Fruit fly (Drosophila melanogaster): ENCODE results near the gene CG18599.

Gene CG18599

dm6 chr3R:18274328-18275098 is 6.9 kb downstream of the CG18599 start, which contains the start of the genes Vps39 and eIF1A (continued):
- no peak for TF ChIP-seq h (optimal IDR thresholded peaks at IDR 0.05)
- TF ChIP-seq CG12299 (tag; optimal IDR thresholded peaks at IDR 0.05) = no peak
- peak; percentile 82; the same call in 2 of the 3 replicates for TF ChIP-seq hb (GFP tag; IDR thresholded peaks at IDR 0.05; ENCODE audit: partially characterized antibody)
- TF ChIP-seq jumu (GFP tag; optimal IDR thresholded peaks at IDR 0.05) = no peak
- peak; percentile 86 for TF ChIP-seq inv (GFP tag; IDR thresholded peaks at IDR 0.05; ENCODE audit: partially characterized antibody)
- peak; percentile 38 for TF ChIP-seq Meics (GFP tag; optimal IDR thresholded peaks at IDR 0.05)
- no peak for TF ChIP-seq Nf-YB (GFP tag; optimal IDR thresholded peaks at IDR 0.05)
- TF ChIP-seq CG6272 (GFP tag; IDR thresholded peaks at IDR 0.05) = peak; percentile 36; the same call in 1 of the 2 replicates
- no peak for TF ChIP-seq CG15601 (tag; optimal IDR thresholded peaks at IDR 0.05)
- TF ChIP-seq CG16815 (GFP tag; optimal IDR thresholded peaks at IDR 0.05) = no peak
- TF ChIP-seq CG32767 (GFP tag; IDR thresholded peaks at IDR 0.05) = 0 out of 2 replicates have a peak, but pooled peaks have one; percentile 9
- peak; percentile 60; the same call in 1 of the 4 replicates for TF ChIP-seq chinmo (GFP tag; IDR thresholded peaks at IDR 0.05; ENCODE audit: partially characterized antibody)
- TF ChIP-seq nmo (GFP tag; optimal IDR thresholded peaks at IDR 0.05) = peak; percentile 64
- TF ChIP-seq CG10654 (GFP tag; optimal IDR thresholded peaks at IDR 0.05) = no peak
- TF ChIP-seq CG13894 (tag; optimal IDR thresholded peaks at IDR 0.05) = no peak
- TF ChIP-seq fu2 (GFP tag; optimal IDR thresholded peaks at IDR 0.05) = no peak
- TF ChIP-seq pum (GFP tag; optimal IDR thresholded peaks at IDR 0.05) = peak; percentile 32
- TF ChIP-seq CoRest (tag; optimal IDR thresholded peaks at IDR 0.05) = peak; percentile 51
- peak; percentile 73 for TF ChIP-seq CG12659 (GFP tag; optimal IDR thresholded peaks at IDR 0.05)
- TF ChIP-seq sens (GFP tag) = peak; percentile 94
- no peak for TF ChIP-seq hkb (optimal IDR thresholded peaks at IDR 0.05)
- no peak for TF ChIP-seq hkb (GFP tag; IDR thresholded peaks at IDR 0.05)
- TF ChIP-seq row (GFP tag; IDR thresholded peaks at IDR 0.05) = peak; percentile 81
- TF ChIP-seq zfh2 (GFP tag; optimal IDR thresholded peaks at IDR 0.05) = peak; percentile 15
- TF ChIP-seq Nf-YA (GFP tag; IDR thresholded peaks at IDR 0.05) = no peak
- TF ChIP-seq CG34224 (GFP tag; IDR thresholded peaks at IDR 0.05; ENCODE audit: partially characterized antibody) = peak; percentile 93
- peak; percentile 31 for TF ChIP-seq tin (GFP tag; optimal IDR thresholded peaks at IDR 0.05)
- no peak for TF ChIP-seq crc (GFP tag; optimal IDR thresholded peaks at IDR 0.05)
- no peak for TF ChIP-seq Blimp-1 (GFP tag; optimal IDR thresholded peaks at IDR 0.05)
- TF ChIP-seq vvl (GFP tag; IDR thresholded peaks at IDR 0.05) = no peak
- peak; percentile 44 for TF ChIP-seq CG13123 (GFP tag; optimal IDR thresholded peaks at IDR 0.05)
- TF ChIP-seq Doc3 (GFP tag; IDR thresholded peaks at IDR 0.05; ENCODE audit: partially characterized antibody) = peak; percentile 84
- TF ChIP-seq Dref (GFP tag; IDR thresholded peaks at IDR 0.05) = peak; percentile 83
- TF ChIP-seq Atf6 (GFP tag; IDR thresholded peaks at IDR 0.05) = no peak
- TF ChIP-seq insv (GFP tag; optimal IDR thresholded peaks at IDR 0.05) = no peak
- no peak for TF ChIP-seq CG12942 (GFP tag; optimal IDR thresholded peaks at IDR 0.05)
- TF ChIP-seq tna (GFP tag; IDR thresholded peaks at IDR 0.05; ENCODE audit: partially characterized antibody) = peak; percentile 83
- peak; percentile 74; the same call in 2 of the 3 replicates for TF ChIP-seq CG6791 (GFP tag; IDR thresholded peaks at IDR 0.05; ENCODE audit: partially characterized antibody)
- TF ChIP-seq p53 (GFP tag; optimal IDR thresholded peaks at IDR 0.05) = peak; percentile 28
- TF ChIP-seq CG8388 (GFP tag; optimal IDR thresholded peaks at IDR 0.05) = peak; percentile 24
- peak; percentile 48 for TF ChIP-seq Xbp1 (GFP tag; optimal IDR thresholded peaks at IDR 0.05)
- peak; percentile 30; the same call in 1 of the 2 replicates for TF ChIP-seq Rfx (GFP tag; IDR thresholded peaks at IDR 0.05)
- no peak for TF ChIP-seq Hmx (GFP tag; optimal IDR thresholded peaks at IDR 0.05)
- no peak for TF ChIP-seq C15 (GFP tag; IDR thresholded peaks at IDR 0.05)
- no peak; the same call in 1 of the 2 replicates for TF ChIP-seq E2f2 (GFP tag; IDR thresholded peaks at IDR 0.05)
- no peak for TF ChIP-seq CG9609 (GFP tag; optimal IDR thresholded peaks at IDR 0.05)
- TF ChIP-seq Abd-B (GFP tag; optimal IDR thresholded peaks at IDR 0.05) = no peak
- peak; percentile 67 for TF ChIP-seq CG2712 (tag; optimal IDR thresholded peaks at IDR 0.05)
- TF ChIP-seq CG13287 (GFP tag; IDR thresholded peaks at IDR 0.05; ENCODE audit: partially characterized antibody) = peak; percentile 93

Measured in whole organism, embryonic.